Fruit fly (Drosophila melanogaster): Measurements from ENCODE around the gene FarO.

FarO gene

DNA sequence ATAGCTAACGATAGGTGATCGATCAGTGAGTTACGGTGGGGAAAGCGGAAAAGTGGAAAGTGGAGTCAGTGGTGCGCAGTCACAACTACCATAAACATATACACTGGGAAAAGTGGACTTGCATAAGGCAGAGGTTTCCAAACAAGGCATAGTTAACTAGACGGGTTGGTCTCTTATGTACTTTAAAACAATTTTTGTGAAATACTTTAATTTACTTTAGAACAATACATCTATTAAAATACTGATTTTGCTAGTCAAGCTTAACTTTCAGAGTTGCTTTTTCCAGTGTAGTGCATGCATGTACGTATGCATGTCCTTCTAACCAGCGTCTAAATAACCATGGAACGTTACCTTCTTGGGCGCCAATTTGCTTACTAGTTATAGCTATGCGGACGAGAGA is 16.2 kb upstream of the FarO start (continued):
- TF ChIP-seq dmrt99B (tag; optimal IDR thresholded peaks at IDR 0.05) (peak; percentile 4), eve (GFP tag; optimal IDR thresholded peaks at IDR 0.05) (no peak), Ets65A (GFP tag) (no peak), Drgx (GFP tag; IDR thresholded peaks at IDR 0.05) (peak; percentile 51), lov (optimal IDR thresholded peaks at IDR 0.05) (no peak), lov (GFP tag; IDR thresholded peaks at IDR 0.05) (no peak), hkb (optimal IDR thresholded peaks at IDR 0.05) (no peak), hkb (GFP tag; IDR thresholded peaks at IDR 0.05) (0 out of 2 replicates have a peak, but pooled peaks have one; percentile 9), phol (tag; optimal IDR thresholded peaks at IDR 0.05) (peak; percentile 33), CG8944 (GFP tag; optimal IDR thresholded peaks at IDR 0.05) (no peak), sens (GFP tag) (peak; percentile 79), CG31441 (GFP tag; IDR thresholded peaks at IDR 0.05) (0 out of 2 replicates have a peak, but pooled peaks have one; percentile 22), CG31365 (tag; optimal IDR thresholded peaks at IDR 0.05) (no peak), ewg (GFP tag; optimal IDR thresholded peaks at IDR 0.05) (peak; percentile 8), Mrtf (GFP tag; IDR thresholded peaks at IDR 0.05) (no peak), CG30403 (GFP tag; optimal IDR thresholded peaks at IDR 0.05) (no peak), Chrac-16 (GFP tag; optimal IDR thresholded peaks at IDR 0.05) (no peak), nau (GFP tag; optimal IDR thresholded peaks at IDR 0.05) (no peak), Tbp (GFP tag; optimal IDR thresholded peaks at IDR 0.05) (no peak), Stat92E (GFP tag; optimal IDR thresholded peaks at IDR 0.05) (no peak), tap (tag; optimal IDR thresholded peaks at IDR 0.05) (no peak), Sry-β (GFP tag; optimal IDR thresholded peaks at IDR 0.05) (no peak), Poxn (GFP tag; IDR thresholded peaks at IDR 0.05) (no peak), CG7556 (GFP tag; optimal IDR thresholded peaks at IDR 0.05) (no peak), grau (tag; optimal IDR thresholded peaks at IDR 0.05) (peak; percentile 2), tup (GFP tag; optimal IDR thresholded peaks at IDR 0.05) (no peak), CG32767 (GFP tag; IDR thresholded peaks at IDR 0.05) (no peak), CG11504 (tag; optimal IDR thresholded peaks at IDR 0.05) (peak; percentile 21), Xbp1 (GFP tag; optimal IDR thresholded peaks at IDR 0.05) (peak; percentile 31), CG11696 (GFP tag; IDR thresholded peaks at IDR 0.05) (no peak), Dp (GFP tag; optimal IDR thresholded peaks at IDR 0.05) (no peak), CG3995 (GFP tag; optimal IDR thresholded peaks at IDR 0.05) (no peak), CG18262 (tag; optimal IDR thresholded peaks at IDR 0.05) (peak; percentile 10), ssp (GFP tag; IDR thresholded peaks at IDR 0.05) (0 out of 2 replicates have a peak, but pooled peaks have one; percentile 14), Dad (GFP tag; optimal IDR thresholded peaks at IDR 0.05) (no peak), PHDP (tag; optimal IDR thresholded peaks at IDR 0.05) (peak; percentile 6), tll (GFP tag; optimal IDR thresholded peaks at IDR 0.05) (no peak), sima (GFP tag; optimal IDR thresholded peaks at IDR 0.05) (no peak), E2f2 (GFP tag; IDR thresholded peaks at IDR 0.05) (no peak), ken (GFP tag; IDR thresholded peaks at IDR 0.05) (no peak), CG1647 (GFP tag; optimal IDR thresholded peaks at IDR 0.05) (no peak), CG17385 (GFP tag; optimal IDR thresholded peaks at IDR 0.05) (no peak), sc (optimal IDR thresholded peaks at IDR 0.05) (no peak), sc (GFP tag; optimal IDR thresholded peaks at IDR 0.05) (no peak), CG11247 (GFP tag; IDR thresholded peaks at IDR 0.05) (no peak), Side (GFP tag; optimal IDR thresholded peaks at IDR 0.05) (no peak), CG30431 (GFP tag; optimal IDR thresholded peaks at IDR 0.05) (no peak), Oli (tag; optimal IDR thresholded peaks at IDR 0.05) (peak; percentile 20), prd (optimal IDR thresholded peaks at IDR 0.05) (no peak), prd (GFP tag; IDR thresholded peaks at IDR 0.05) (peak; percentile 30; the same call in 1 of the 3 replicates), CG11560 (tag; IDR thresholded peaks at IDR 0.05) (no peak), Lim3 (GFP tag; IDR thresholded peaks at IDR 0.05) (no peak), zen (tag; optimal IDR thresholded peaks at IDR 0.05) (no peak)
